Worm (Caenorhabditis elegans) whole organism, L3 larva: ENCODE data around the gene fkh-3.

Experiments
- fos-1 ChIP-seq: fragments of 150-350 bp; optimal IDR thresholded peaks from 2 replicates; lab custom pipeline; 2014; ENCODE audit warnings: missing biosample characterization, missing genetic modification characterization
- snpc-4 ChIP-seq: fragments of 150-350 bp; optimal IDR thresholded peaks from 2 replicates; lab custom pipeline; 2014; ENCODE audit warnings: missing biosample characterization, missing genetic modification characterization

- TF ChIP-seq fos-1 (no peak), snpc-4 (tag; lab: Kevin White, UChicago) (no peak)
These were observed 10.9 kb downstream of the fkh-3 start for ce11 chrX:13412307-13412706.
